Fruit fly (Drosophila melanogaster) whole organism, embryonic: ENCODE data around the gene CG16734.

Experiments
- Atf6 ChIP-seq: fragments of 200-800 bp; sonication (Bioruptor generic); IDR thresholded peaks from 2 replicates; pipeline ENCODE4 v1.3.6; 2022; ENCODE audit warnings: missing biosample characterization, missing genetic modification characterization
- B-H1 ChIP-seq: fragments of 200-800 bp; sonication (Bioruptor generic); IDR thresholded peaks from 3 replicates; pipeline ENCODE4 v1.3.6; 2022; ENCODE audit warnings: missing biosample characterization, missing genetic modification characterization
- Bgb ChIP-seq: fragments of 200-800 bp; sonication (Bioruptor generic); IDR thresholded peaks from 2 replicates; pipeline ENCODE4 v1.3.6; 2022; ENCODE audit warnings: missing biosample characterization, missing genetic modification characterization; ENCODE audit not compliant: partially characterized antibody
- CG10267 ChIP-seq: fragments of 200-800 bp; sonication (Bioruptor generic); optimal IDR thresholded peaks from 2 replicates; lab custom pipeline; 2018; ENCODE audit warnings: missing biosample characterization, mild to moderate bottlenecking, missing genetic modification characterization, moderate library complexity
- CG12236 ChIP-seq: fragments of 200-800 bp; sonication (Bioruptor generic); optimal IDR thresholded peaks from 2 replicates; lab custom pipeline; 2016; ENCODE audit warnings: missing biosample characterization, missing genetic modification characterization
- CG12391 ChIP-seq: fragments of 200-800 bp; sonication (Bioruptor generic); optimal IDR thresholded peaks from 3 replicates; lab custom pipeline; 2018; ENCODE audit warnings: missing biosample characterization, mild to moderate bottlenecking, missing genetic modification characterization, moderate library complexity
- CG12659 ChIP-seq: fragments of 200-800 bp; sonication (Bioruptor generic); optimal IDR thresholded peaks from 3 replicates; lab custom pipeline; 2017; ENCODE audit warnings: mild to moderate bottlenecking, missing biosample characterization, missing genetic modification reagents, missing genetic modification characterization
- CG1603 ChIP-seq: fragments of 200-800 bp; sonication (Bioruptor generic); optimal IDR thresholded peaks from 2 replicates; lab custom pipeline; 2019; ENCODE audit warnings: missing biosample characterization, mild to moderate bottlenecking, missing genetic modification characterization, moderate library complexity
- CG16813 ChIP-seq: fragments of 200-800 bp; sonication (Bioruptor generic); IDR thresholded peaks from 3 replicates; pipeline ENCODE4 v1.3.6; 2022; ENCODE audit warnings: missing biosample characterization, missing genetic modification characterization; ENCODE audit not compliant: partially characterized antibody
- CG16863 ChIP-seq: fragments of 200-800 bp; sonication (Bioruptor generic); optimal IDR thresholded peaks from 3 replicates; lab custom pipeline; 2016; ENCODE audit warnings: missing biosample characterization, missing genetic modification characterization
- CG17186 ChIP-seq: fragments of 200-800 bp; sonication (Bioruptor generic); optimal IDR thresholded peaks from 3 replicates; lab custom pipeline; 2017; ENCODE audit warnings: missing biosample characterization, missing genetic modification reagents, missing genetic modification characterization
- CG17568 ChIP-seq: fragments of 200-800 bp; sonication (Bioruptor generic); optimal IDR thresholded peaks from 2 replicates; lab custom pipeline; 2018; ENCODE audit warnings: missing biosample characterization, mild to moderate bottlenecking, missing genetic modification characterization, moderate library complexity
- CG17829 ChIP-seq: fragments of 200-800 bp; optimal IDR thresholded peaks from 2 replicates; lab custom pipeline; 2019; ENCODE audit warnings: missing biosample characterization, mild to moderate bottlenecking, missing genetic modification characterization, moderate library complexity
- CG1832 ChIP-seq: fragments of 200-800 bp; sonication (Bioruptor generic); optimal IDR thresholded peaks from 2 replicates; lab custom pipeline; 2017; ENCODE audit warnings: missing biosample characterization, mild to moderate bottlenecking, missing genetic modification characterization, inconsistent platforms
- CG2116 ChIP-seq: fragments of 200-800 bp; sonication (Bioruptor generic); optimal IDR thresholded peaks from 3 replicates; lab custom pipeline; 2018; ENCODE audit warnings: missing biosample characterization, mild to moderate bottlenecking, missing genetic modification characterization
- CG2889 ChIP-seq: fragments of 200-800 bp; sonication (Bioruptor generic); IDR thresholded peaks from 3 replicates; pipeline ENCODE4 v1.3.6; 2022; ENCODE audit warnings: missing biosample characterization, missing genetic modification characterization
- CG31441 ChIP-seq: fragments of 200-800 bp; sonication (Bioruptor generic); IDR thresholded peaks from 2 replicates; pipeline ENCODE4 v1.3.6; 2022; ENCODE audit warnings: missing biosample characterization, missing genetic modification characterization
- CG3163 ChIP-seq: fragments of 200-800 bp; sonication (Bioruptor generic); optimal IDR thresholded peaks from 3 replicates; lab custom pipeline; 2016; ENCODE audit warnings: missing biosample characterization, missing genetic modification characterization
- CG34422 ChIP-seq: fragments of 200-800 bp; sonication (Bioruptor generic); IDR thresholded peaks from 3 replicates; pipeline ENCODE4 v1.3.6; 2022; ENCODE audit warnings: missing biosample characterization, missing genetic modification characterization
- CG42726 ChIP-seq: fragments of 200-800 bp; sonication (Bioruptor generic); IDR thresholded peaks from 2 replicates; pipeline ENCODE4 v1.3.6; 2022; ENCODE audit warnings: missing biosample characterization, missing genetic modification characterization; ENCODE audit not compliant: partially characterized antibody
- CG4282 ChIP-seq: fragments of 200-800 bp; sonication (Bioruptor generic); optimal IDR thresholded peaks from 2 replicates; lab custom pipeline; 2016; ENCODE audit warnings: missing biosample characterization, missing genetic modification characterization
- CG7963 ChIP-seq: fragments of 200-800 bp; sonication (Bioruptor generic); IDR thresholded peaks from 3 replicates; pipeline ENCODE4 v1.3.6; 2022; ENCODE audit warnings: missing biosample characterization, missing genetic modification characterization; ENCODE audit not compliant: partially characterized antibody
- CG8388 ChIP-seq: fragments of 200-800 bp; sonication (Bioruptor generic); optimal IDR thresholded peaks from 2 replicates; lab custom pipeline; 2019; ENCODE audit warnings: missing biosample characterization, mild to moderate bottlenecking, missing genetic modification characterization, moderate library complexity
- CG8924 ChIP-seq: fragments of 200-800 bp; optimal IDR thresholded peaks from 3 replicates; lab custom pipeline; 2019; ENCODE audit warnings: missing biosample characterization, mild to moderate bottlenecking, missing genetic modification characterization, moderate library complexity
- Dbx ChIP-seq: fragments of 200-800 bp; sonication (Bioruptor generic); IDR thresholded peaks from 3 replicates; pipeline ENCODE4 v1.3.6; 2022; ENCODE audit warnings: missing biosample characterization, missing genetic modification characterization
- Dref ChIP-seq: fragments of 200-800 bp; sonication (Bioruptor generic); IDR thresholded peaks from 2 replicates; pipeline ENCODE4 v1.3.6; 2022; ENCODE audit warnings: missing biosample characterization, missing genetic modification characterization
- E2f1 ChIP-seq: fragments of 200-800 bp; sonication (Bioruptor generic); IDR thresholded peaks from 2 replicates; pipeline ENCODE4 v1.3.6; 2022; ENCODE audit warnings: missing biosample characterization, missing genetic modification characterization
- Elba2 ChIP-seq: fragments of 200-800 bp; sonication (Bioruptor generic); optimal IDR thresholded peaks from 3 replicates; lab custom pipeline; 2016; ENCODE audit warnings: missing biosample characterization, missing genetic modification characterization
- Fer1 ChIP-seq: fragments of 200-800 bp; sonication (Bioruptor generic); optimal IDR thresholded peaks from 2 replicates; lab custom pipeline; 2017; ENCODE audit warnings: missing biosample characterization, mild to moderate bottlenecking, missing genetic modification characterization
- Hr3 ChIP-seq: fragments of 200-800 bp; sonication (Bioruptor generic); optimal IDR thresholded peaks from 3 replicates; lab custom pipeline; 2016; ENCODE audit warnings: missing biosample characterization, missing genetic modification characterization
- MBD-R2 ChIP-seq: fragments of 200-800 bp; sonication (Bioruptor generic); IDR thresholded peaks from 2 replicates; pipeline ENCODE4 v1.3.6; 2022; ENCODE audit warnings: missing biosample characterization, missing genetic modification characterization
- MESR4 ChIP-seq: fragments of 200-800 bp; sonication (Bioruptor generic); optimal IDR thresholded peaks from 2 replicates; lab custom pipeline; 2018; ENCODE audit warnings: missing biosample characterization, mild to moderate bottlenecking, missing genetic modification characterization, moderate library complexity
- Sin3A ChIP-seq: fragments of >200 bp; optimal IDR thresholded peaks from 2 replicates; lab custom pipeline; 2018
- Sry-δ ChIP-seq: fragments of 200-800 bp; sonication (Bioruptor generic); optimal IDR thresholded peaks from 2 replicates; lab custom pipeline; 2016; ENCODE audit warnings: missing biosample characterization, missing genetic modification characterization
- al ChIP-seq: fragments of 200-800 bp; sonication (Bioruptor generic); IDR thresholded peaks from 2 replicates; pipeline ENCODE4 v1.3.6; 2022; ENCODE audit warnings: missing biosample characterization, missing genetic modification characterization
- chinmo ChIP-seq: fragments of 200-800 bp; sonication (Bioruptor generic); IDR thresholded peaks from 4 replicates; pipeline ENCODE4 v1.3.6; 2022; ENCODE audit warnings: missing biosample characterization, missing genetic modification characterization; ENCODE audit not compliant: partially characterized antibody
- ewg ChIP-seq: fragments of 200-800 bp; sonication (Bioruptor generic); optimal IDR thresholded peaks from 3 replicates; lab custom pipeline; 2017; ENCODE audit warnings: mild to moderate bottlenecking, missing biosample characterization, missing genetic modification reagents, missing genetic modification characterization
- gfzf ChIP-seq: fragments of 200-800 bp; sonication (Bioruptor generic); optimal IDR thresholded peaks from 2 replicates; lab custom pipeline; 2016; ENCODE audit warnings: missing biosample characterization, mild to moderate bottlenecking, missing genetic modification characterization, moderate library complexity
- gro ChIP-seq: fragments of 200-800 bp; sonication (Bioruptor generic); optimal IDR thresholded peaks from 2 replicates; lab custom pipeline; 2016; ENCODE audit warnings: missing biosample characterization, missing genetic modification characterization
- hb ChIP-seq: fragments of 200-800 bp; sonication (Bioruptor generic); IDR thresholded peaks from 3 replicates; pipeline ENCODE4 v1.3.6; 2022; ENCODE audit warnings: missing biosample characterization, missing genetic modification characterization; ENCODE audit not compliant: partially characterized antibody
- hbn ChIP-seq: fragments of 200-800 bp; sonication (Bioruptor generic); IDR thresholded peaks from 2 replicates; pipeline ENCODE4 v1.3.6; 2022; ENCODE audit warnings: missing biosample characterization, missing genetic modification characterization; ENCODE audit not compliant: partially characterized antibody
- kay ChIP-seq: fragments of 200-800 bp; sonication (Bioruptor generic); optimal IDR thresholded peaks from 2 replicates; lab custom pipeline; 2016; ENCODE audit warnings: missing biosample characterization, missing genetic modification characterization
- nerfin-2 ChIP-seq: fragments of 200-800 bp; sonication (Bioruptor generic); IDR thresholded peaks from 2 replicates; pipeline ENCODE4 v1.3.6; 2022; ENCODE audit warnings: missing biosample characterization, missing genetic modification characterization; ENCODE audit not compliant: partially characterized antibody
- nom ChIP-seq: fragments of 200-800 bp; sonication (Bioruptor generic); optimal IDR thresholded peaks from 2 replicates; lab custom pipeline; 2017; ENCODE audit warnings: missing biosample characterization, missing genetic modification characterization, mild to moderate bottlenecking, moderate library complexity, missing genetic modification reagents
- sens ChIP-seq: fragments of 200-800 bp; sonication (Bioruptor generic); peaks from one replicate; lab custom pipeline; 2016; ENCODE audit warnings: missing biosample characterization, missing genetic modification characterization
- stwl ChIP-seq: fragments of 200-800 bp; sonication (Bioruptor generic); optimal IDR thresholded peaks from 3 replicates; lab custom pipeline; 2018; ENCODE audit warnings: missing biosample characterization, mild to moderate bottlenecking, missing genetic modification characterization, moderate library complexity
- tll ChIP-seq, 2 experiments: fragments of 200-800 bp in 1 of 2; fragments of >200 bp in 1 of 2; sonication (Bioruptor generic) in 1 of 2; optimal IDR thresholded peaks; 2 replicates each; lab custom pipeline; 2017 to 2019; ENCODE audit warnings: missing biosample characterization in 2 of 2, missing genetic modification characterization in 2 of 2, mild to moderate bottlenecking in 1 of 2, moderate library complexity in 1 of 2
- tna ChIP-seq: fragments of 200-800 bp; sonication (Bioruptor generic); IDR thresholded peaks from 2 replicates; pipeline ENCODE4 v1.3.6; 2022; ENCODE audit warnings: missing biosample characterization, missing genetic modification characterization; ENCODE audit not compliant: partially characterized antibody
- vfl ChIP-seq: fragments of 200-800 bp; sonication (Bioruptor generic); optimal IDR thresholded peaks from 2 replicates; lab custom pipeline; 2016; ENCODE audit warnings: missing biosample characterization, missing genetic modification characterization

The CG16734 gene

DNA sequence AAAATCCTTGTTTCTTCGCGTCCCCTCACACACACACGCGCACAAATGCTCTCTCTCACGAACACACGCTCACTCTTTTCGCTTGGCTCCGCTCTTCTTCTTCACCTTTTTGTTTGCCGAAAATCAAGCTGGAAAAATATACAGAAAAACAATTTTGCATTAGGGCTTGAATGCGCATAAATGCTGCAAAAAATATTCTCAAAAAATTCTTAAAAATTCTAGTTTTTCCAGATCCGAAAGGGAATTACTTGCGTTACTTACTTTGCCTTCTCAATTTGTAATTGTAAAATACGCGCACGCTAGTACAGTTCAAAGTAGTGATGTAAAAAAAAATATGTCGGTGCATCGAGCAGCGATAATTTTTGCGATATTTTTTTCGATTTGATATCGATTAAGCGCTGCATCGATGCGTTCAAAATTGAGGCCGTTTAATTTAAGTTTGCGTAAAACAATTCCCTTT lies 14.9 kb upstream of the CG16734 start (continued):
- peak; percentile 72 for TF ChIP-seq sens (GFP tag; lab: Kevin White, UChicago)
- TF ChIP-seq CG10267: peak; percentile 66
- TF ChIP-seq CG7963 (GFP tag; lab: Robert Waterston, UW): peak; percentile 81
- peak; percentile 33 for TF ChIP-seq CG4282
- peak; percentile 59 for TF ChIP-seq CG1603 (tag; lab: Kevin White, UChicago)
- TF ChIP-seq gro (GFP tag; lab: Kevin White, UChicago): peak; percentile 60
- TF ChIP-seq CG17186 (GFP tag; lab: Kevin White, UChicago): peak; percentile 89
- peak; percentile 52 for TF ChIP-seq gfzf
- TF ChIP-seq stwl (tag; lab: Kevin White, UChicago): peak; percentile 88
- no peak for TF ChIP-seq CG31441 (GFP tag; lab: Robert Waterston, UW)
- TF ChIP-seq CG3163: no peak
- TF ChIP-seq Atf6 (GFP tag; lab: Robert Waterston, UW): 0 out of 2 replicates have a peak, but pooled peaks have one; percentile 1
- peak; percentile 22 for TF ChIP-seq Fer1 (GFP tag; lab: Kevin White, UChicago)
- TF ChIP-seq CG1832 (GFP tag; lab: Kevin White, UChicago): no peak
- TF ChIP-seq CG16863 (GFP tag; lab: Kevin White, UChicago): no peak
- TF ChIP-seq CG17829 (tag; lab: Kevin White, UChicago): peak; percentile 75
- no peak for TF ChIP-seq Hr3 (GFP tag; lab: Kevin White, UChicago)
- TF ChIP-seq ewg: peak; percentile 69
- peak; percentile 58; the same call in 1 of the 3 replicates for TF ChIP-seq hb (GFP tag; lab: Robert Waterston, UW)
- peak; percentile 22 for TF ChIP-seq CG8924 (tag; lab: Kevin White, UChicago)
- TF ChIP-seq CG16813: peak; percentile 79
- TF ChIP-seq al (GFP tag; lab: Robert Waterston, UW): no peak
- TF ChIP-seq Bgb (GFP tag; lab: Robert Waterston, UW): peak; percentile 86
- TF ChIP-seq MESR4 (GFP tag; lab: Kevin White, UChicago): peak; percentile 83
- no peak for TF ChIP-seq MBD-R2 (GFP tag; lab: Robert Waterston, UW)
- peak; percentile 97 for TF ChIP-seq chinmo (GFP tag; lab: Robert Waterston, UW)
- TF ChIP-seq CG12236: no peak
- TF ChIP-seq B-H1 (GFP tag; lab: Robert Waterston, UW): no peak
- peak; percentile 8 for TF ChIP-seq Sin3A (lab: Kevin White, UChicago)
- TF ChIP-seq CG17568 (GFP tag; lab: Kevin White, UChicago): peak; percentile 14
- peak; percentile 91 for TF ChIP-seq Sry-δ (GFP tag; lab: Kevin White, UChicago)
- peak; percentile 59 for TF ChIP-seq nom (GFP tag; lab: Kevin White, UChicago)
- TF ChIP-seq nerfin-2: peak; percentile 87
- TF ChIP-seq CG2889 (GFP tag; lab: Robert Waterston, UW): no peak
- TF ChIP-seq CG8388 (GFP tag; lab: Kevin White, UChicago): no peak
- peak; percentile 28 for TF ChIP-seq CG12391 (tag; lab: Kevin White, UChicago)
- TF ChIP-seq CG42726 (GFP tag; lab: Robert Waterston, UW): peak; percentile 77
- TF ChIP-seq tna (GFP tag; lab: Robert Waterston, UW): peak; percentile 76
- TF ChIP-seq E2f1: no peak
- TF ChIP-seq Dref (GFP tag; lab: Robert Waterston, UW): peak; percentile 82
- TF ChIP-seq CG12659: peak; percentile 54
- peak; percentile 97 for TF ChIP-seq CG2116 (GFP tag; lab: Kevin White, UChicago)
- no peak for TF ChIP-seq tll (GFP tag; optimal IDR thresholded peaks at IDR 0.05; lab: Kevin White, UChicago)
- TF ChIP-seq Dbx: no peak
- peak; percentile 36; the same call in 1 of the 3 replicates for TF ChIP-seq CG34422
- TF ChIP-seq vfl (GFP tag; lab: Kevin White, UChicago): peak; percentile 28
- no peak for TF ChIP-seq kay (GFP tag; lab: Kevin White, UChicago)
- TF ChIP-seq hbn (GFP tag; lab: Robert Waterston, UW): peak; percentile 80
- TF ChIP-seq Elba2 (GFP tag; lab: Kevin White, UChicago): no peak
